Fruit fly (Drosophila melanogaster) whole organism, embryonic: ENCODE measurements around the gene Prim2.
A peak's percentile ranks its signal among the peaks of the same experiment; 100 is the strongest.

ENCODE experiments used
- ATbp ChIP-seq: fragments of 200-800 bp; sonication (Bioruptor generic); optimal IDR thresholded peaks from 2 replicates; lab custom pipeline; 2017; ENCODE audit warnings: missing biosample characterization, mild to moderate bottlenecking, missing genetic modification characterization, missing genetic modification reagents
- B-H1 ChIP-seq: fragments of 200-800 bp; sonication (Bioruptor generic); IDR thresholded peaks from 3 replicates; pipeline ENCODE4 v1.3.6; 2022; ENCODE audit warnings: missing biosample characterization, missing genetic modification characterization
- BtbVII ChIP-seq: fragments of 200-800 bp; sonication (Bioruptor generic); optimal IDR thresholded peaks from 3 replicates; lab custom pipeline; 2017; ENCODE audit warnings: missing biosample characterization, mild to moderate bottlenecking, missing genetic modification characterization
- CG10274 ChIP-seq: fragments of 200-800 bp; sonication (Bioruptor generic); optimal IDR thresholded peaks from 3 replicates; lab custom pipeline; 2017; ENCODE audit warnings: missing biosample characterization, mild to moderate bottlenecking, missing genetic modification characterization
- CG10462 ChIP-seq: fragments of 200-800 bp; sonication (Bioruptor generic); optimal IDR thresholded peaks from 2 replicates; lab custom pipeline; 2016; ENCODE audit warnings: missing biosample characterization, missing genetic modification characterization
- CG12071 ChIP-seq: fragments of 200-800 bp; sonication (Bioruptor generic); optimal IDR thresholded peaks from 3 replicates; lab custom pipeline; 2018; ENCODE audit warnings: missing biosample characterization, mild to moderate bottlenecking, missing genetic modification characterization
- CG12155 ChIP-seq: fragments of 200-800 bp; sonication (Bioruptor generic); optimal IDR thresholded peaks from 3 replicates; lab custom pipeline; 2016; ENCODE audit warnings: missing biosample characterization, missing genetic modification characterization
- CG15073 ChIP-seq: fragments of 200-800 bp; sonication (Bioruptor generic); optimal IDR thresholded peaks from 2 replicates; lab custom pipeline; 2016; ENCODE audit warnings: missing biosample characterization, missing genetic modification characterization
- CG15601 ChIP-seq: fragments of 200-800 bp; sonication (Bioruptor generic); optimal IDR thresholded peaks from 3 replicates; lab custom pipeline; 2019; ENCODE audit warnings: missing biosample characterization, mild to moderate bottlenecking, missing genetic modification characterization, moderate library complexity
- CG34422 ChIP-seq: fragments of 200-800 bp; sonication (Bioruptor generic); IDR thresholded peaks from 3 replicates; pipeline ENCODE4 v1.3.6; 2022; ENCODE audit warnings: missing biosample characterization, missing genetic modification characterization
- CG4282 ChIP-seq: fragments of 200-800 bp; sonication (Bioruptor generic); optimal IDR thresholded peaks from 2 replicates; lab custom pipeline; 2016; ENCODE audit warnings: missing biosample characterization, missing genetic modification characterization
- CG5180 ChIP-seq: fragments of 200-800 bp; sonication (Bioruptor generic); optimal IDR thresholded peaks from 3 replicates; lab custom pipeline; 2017; ENCODE audit warnings: missing biosample characterization, missing genetic modification characterization, mild to moderate bottlenecking, moderate library complexity, missing genetic modification reagents
- CG6175 ChIP-seq: fragments of 200-800 bp; sonication (Bioruptor generic); IDR thresholded peaks from 3 replicates; pipeline ENCODE4 v1.3.6; 2022; ENCODE audit warnings: missing biosample characterization, missing genetic modification characterization
- CG7271 ChIP-seq: fragments of 200-800 bp; sonication (Bioruptor generic); optimal IDR thresholded peaks from 2 replicates; lab custom pipeline; 2018; ENCODE audit warnings: missing biosample characterization, mild to moderate bottlenecking, missing genetic modification characterization, moderate library complexity
- CG7372 ChIP-seq: fragments of 200-800 bp; sonication (Bioruptor generic); IDR thresholded peaks from 2 replicates; pipeline ENCODE4 v1.3.6; 2022; ENCODE audit warnings: missing biosample characterization, missing genetic modification characterization
- CG8290 ChIP-seq, 3 experiments: fragments of 200-800 bp; sonication (Bioruptor generic); optimal IDR thresholded peaks; 2 replicates each; lab custom pipeline; 2016 to 2019; ENCODE audit warnings: missing biosample characterization in 3 of 3, missing genetic modification characterization in 3 of 3, mild to moderate bottlenecking in 2 of 3, moderate library complexity in 1 of 3
- CG8924 ChIP-seq: fragments of 200-800 bp; optimal IDR thresholded peaks from 3 replicates; lab custom pipeline; 2019; ENCODE audit warnings: missing biosample characterization, mild to moderate bottlenecking, missing genetic modification characterization, moderate library complexity
- D19B ChIP-seq: fragments of 200-800 bp; sonication (Bioruptor generic); optimal IDR thresholded peaks from 2 replicates; lab custom pipeline; 2017; ENCODE audit warnings: missing biosample characterization, mild to moderate bottlenecking, missing genetic modification characterization
- Dfd ChIP-seq, 2 experiments: fragments of >200 bp; optimal IDR thresholded peaks; 2 replicates each; lab custom pipeline; 2017; ENCODE audit warnings: missing biosample characterization in 2 of 2, missing genetic modification characterization in 2 of 2
- Dp ChIP-seq: fragments of 200-800 bp; sonication (Bioruptor generic); optimal IDR thresholded peaks from 2 replicates; lab custom pipeline; 2018; ENCODE audit warnings: missing biosample characterization, mild to moderate bottlenecking, missing genetic modification characterization, moderate library complexity
- Hmr ChIP-seq: fragments of 200-800 bp; sonication (Bioruptor generic); optimal IDR thresholded peaks from 3 replicates; lab custom pipeline; 2017; ENCODE audit warnings: mild to moderate bottlenecking, missing biosample characterization, missing genetic modification reagents, missing genetic modification characterization
- Hmx ChIP-seq: fragments of 200-800 bp; sonication (Bioruptor generic); optimal IDR thresholded peaks from 2 replicates; lab custom pipeline; 2016; ENCODE audit warnings: missing biosample characterization, missing genetic modification characterization
- Med ChIP-seq: fragments of 200-800 bp; sonication (Bioruptor generic); peaks from one replicate; lab custom pipeline; 2016; ENCODE audit warnings: missing biosample characterization, missing genetic modification characterization, mild to moderate bottlenecking, inconsistent platforms, moderate library complexity
- Meics ChIP-seq: fragments of 200-800 bp; sonication (Bioruptor generic); optimal IDR thresholded peaks from 2 replicates; lab custom pipeline; 2017; ENCODE audit warnings: missing biosample characterization, mild to moderate bottlenecking, missing genetic modification characterization
- NK7.1 ChIP-seq: fragments of 200-800 bp; sonication (Bioruptor generic); optimal IDR thresholded peaks from 3 replicates; lab custom pipeline; 2016; ENCODE audit warnings: missing biosample characterization, missing genetic modification characterization
- Nf-YA ChIP-seq: fragments of 200-800 bp; sonication (Bioruptor generic); IDR thresholded peaks from 2 replicates; pipeline ENCODE4 v1.3.6; 2022; ENCODE audit warnings: missing biosample characterization, missing genetic modification characterization
- Opbp ChIP-seq: fragments of 200-800 bp; sonication (Bioruptor generic); IDR thresholded peaks from 3 replicates; pipeline ENCODE4 v1.3.6; 2022; ENCODE audit warnings: missing biosample characterization, missing genetic modification characterization; ENCODE audit not compliant: partially characterized antibody
- cad ChIP-seq: fragments of >200 bp; optimal IDR thresholded peaks from 2 replicates; lab custom pipeline; 2017; ENCODE audit warnings: missing biosample characterization, missing genetic modification characterization
- cg ChIP-seq: fragments of 200-800 bp; sonication (Bioruptor generic); optimal IDR thresholded peaks from 3 replicates; lab custom pipeline; 2019; ENCODE audit warnings: missing biosample characterization, mild to moderate bottlenecking, missing genetic modification characterization, moderate library complexity
- chn ChIP-seq: fragments of 200-800 bp; sonication (Bioruptor generic); optimal IDR thresholded peaks from 2 replicates; lab custom pipeline; 2016; ENCODE audit warnings: missing biosample characterization, missing genetic modification characterization
- crol ChIP-seq: fragments of 200-800 bp; sonication (Bioruptor generic); IDR thresholded peaks from 2 replicates; pipeline ENCODE4 v1.3.6; 2022; ENCODE audit warnings: missing biosample characterization, missing genetic modification characterization
- crp ChIP-seq, 2 experiments: fragments of 200-800 bp; sonication (Bioruptor generic); optimal IDR thresholded peaks; 2 replicates in 1 of 2; 3 replicates in 1 of 2; lab custom pipeline; 2017; ENCODE audit warnings: missing biosample characterization in 2 of 2, missing genetic modification characterization in 2 of 2, mild to moderate bottlenecking in 1 of 2, moderate library complexity in 1 of 2
- cwo ChIP-seq: fragments of 200-800 bp; sonication (Bioruptor generic); optimal IDR thresholded peaks from 3 replicates; lab custom pipeline; 2017; ENCODE audit warnings: missing biosample characterization, missing genetic modification characterization, mild to moderate bottlenecking, moderate library complexity, missing genetic modification reagents
- dmrt99B ChIP-seq: fragments of 200-800 bp; sonication (Bioruptor generic); optimal IDR thresholded peaks from 2 replicates; lab custom pipeline; 2018; ENCODE audit warnings: missing biosample characterization, mild to moderate bottlenecking, missing genetic modification characterization, moderate library complexity
- grn ChIP-seq: fragments of 200-800 bp; sonication (Bioruptor generic); optimal IDR thresholded peaks from 3 replicates; lab custom pipeline; 2017; ENCODE audit warnings: missing biosample characterization, missing genetic modification characterization
- ham ChIP-seq: fragments of 200-800 bp; sonication (Bioruptor generic); IDR thresholded peaks from 2 replicates; pipeline ENCODE4 v1.3.6; 2022; ENCODE audit warnings: missing biosample characterization, missing genetic modification characterization
- hb ChIP-seq: fragments of 200-800 bp; sonication (Bioruptor generic); IDR thresholded peaks from 3 replicates; pipeline ENCODE4 v1.3.6; 2022; ENCODE audit warnings: missing biosample characterization, missing genetic modification characterization; ENCODE audit not compliant: partially characterized antibody
- hbn ChIP-seq: fragments of 200-800 bp; sonication (Bioruptor generic); IDR thresholded peaks from 2 replicates; pipeline ENCODE4 v1.3.6; 2022; ENCODE audit warnings: missing biosample characterization, missing genetic modification characterization; ENCODE audit not compliant: partially characterized antibody
- kni ChIP-seq: fragments of 200-800 bp; sonication (Bioruptor generic); optimal IDR thresholded peaks from 3 replicates; lab custom pipeline; 2017; ENCODE audit warnings: mild to moderate bottlenecking, missing biosample characterization, missing genetic modification reagents, missing genetic modification characterization
- otp ChIP-seq: fragments of 200-800 bp; sonication (Bioruptor generic); IDR thresholded peaks from 3 replicates; pipeline ENCODE4, ENCODE4 v1.3.6; 2022; ENCODE audit warnings: missing biosample characterization, missing genetic modification characterization
- pb ChIP-seq: fragments of 200-800 bp; sonication (Bioruptor generic); optimal IDR thresholded peaks from 3 replicates; lab custom pipeline; 2016; ENCODE audit warnings: missing biosample characterization, missing genetic modification characterization
- run ChIP-seq: fragments of 200-800 bp; sonication (Bioruptor generic); optimal IDR thresholded peaks from 3 replicates; lab custom pipeline; 2018; ENCODE audit warnings: missing biosample characterization, mild to moderate bottlenecking, missing genetic modification characterization
- sens ChIP-seq: fragments of 200-800 bp; sonication (Bioruptor generic); peaks from one replicate; lab custom pipeline; 2016; ENCODE audit warnings: missing biosample characterization, missing genetic modification characterization
- sim ChIP-seq: fragments of 200-800 bp; sonication (Bioruptor generic); IDR thresholded peaks from 2 replicates; pipeline ENCODE4 v1.3.6; 2022; ENCODE audit warnings: missing biosample characterization, missing genetic modification characterization
- sna ChIP-seq: fragments of 200-800 bp; sonication (Bioruptor generic); IDR thresholded peaks from 2 replicates; pipeline ENCODE4 v1.3.6; 2022; ENCODE audit warnings: missing biosample characterization, missing genetic modification characterization; ENCODE audit not compliant: partially characterized antibody
- so ChIP-seq: fragments of 200-800 bp; sonication (Bioruptor generic); IDR thresholded peaks from 3 replicates; pipeline ENCODE4 v1.3.6; 2022; ENCODE audit warnings: missing biosample characterization, missing genetic modification characterization
- sr ChIP-seq: fragments of 200-800 bp; sonication (Bioruptor generic); IDR thresholded peaks from 3 replicates; pipeline ENCODE4 v1.3.6; 2022; ENCODE audit warnings: missing biosample characterization, missing genetic modification characterization
- tna ChIP-seq: fragments of 200-800 bp; sonication (Bioruptor generic); IDR thresholded peaks from 2 replicates; pipeline ENCODE4 v1.3.6; 2022; ENCODE audit warnings: missing biosample characterization, missing genetic modification characterization; ENCODE audit not compliant: partially characterized antibody
- unc-4 ChIP-seq: fragments of 200-800 bp; sonication (Bioruptor generic); IDR thresholded peaks from 2 replicates; pipeline ENCODE4 v1.3.6; 2022; ENCODE audit warnings: missing biosample characterization, missing genetic modification characterization; ENCODE audit not compliant: partially characterized antibody
- zen2 ChIP-seq: fragments of 200-800 bp; sonication (Bioruptor generic); IDR thresholded peaks from 3 replicates; pipeline ENCODE4 v1.3.6; 2022; ENCODE audit warnings: missing biosample characterization, missing genetic modification characterization; ENCODE audit not compliant: partially characterized antibody

The Prim2 gene

dm6 chr3L:20397770-20398169 is 36.4 kb upstream of the Prim2 start:
- TF ChIP-seq CG7271 (tag; lab: Kevin White, UChicago): no peak
- TF ChIP-seq crp (GFP tag; optimal IDR thresholded peaks at IDR 0.05; lab: Kevin White, UChicago): no peak
- TF ChIP-seq run (tag; lab: Kevin White, UChicago): no peak
- no peak for TF ChIP-seq hb (GFP tag; lab: Robert Waterston, UW)
- TF ChIP-seq sens: no peak
- no peak for TF ChIP-seq B-H1 (GFP tag; lab: Robert Waterston, UW)
- peak; percentile 54 for TF ChIP-seq Meics (GFP tag; lab: Kevin White, UChicago)
- no peak for TF ChIP-seq CG4282 (GFP tag; lab: Kevin White, UChicago)
- no peak for TF ChIP-seq cad (GFP tag; lab: Kevin White, UChicago)
- 0 out of 2 replicates have a peak, but pooled peaks have one; percentile 37 for TF ChIP-seq sna
- TF ChIP-seq CG8290 (GFP tag; optimal IDR thresholded peaks at IDR 0.05; lab: Kevin White, UChicago): no peak
- no peak for TF ChIP-seq CG8290 (tag; optimal IDR thresholded peaks at IDR 0.05; lab: Kevin White, UChicago)
- no peak for TF ChIP-seq grn (GFP tag; lab: Kevin White, UChicago)
- TF ChIP-seq CG12155 (GFP tag; lab: Kevin White, UChicago): no peak
- no peak for TF ChIP-seq CG10274
- TF ChIP-seq Opbp (GFP tag; lab: Robert Waterston, UW): 0 out of 3 replicates have a peak, but pooled peaks have one; percentile 22
- no peak for TF ChIP-seq ATbp
- no peak for TF ChIP-seq dmrt99B (tag; lab: Kevin White, UChicago)
- no peak for TF ChIP-seq Hmr (GFP tag; lab: Kevin White, UChicago)
- TF ChIP-seq CG15073 (GFP tag; lab: Kevin White, UChicago): no peak
- no peak for TF ChIP-seq CG15601 (tag; lab: Kevin White, UChicago)
- TF ChIP-seq CG34422 (GFP tag; lab: Robert Waterston, UW): 0 out of 3 replicates have a peak, but pooled peaks have one; percentile 26
- TF ChIP-seq sim (GFP tag; lab: Robert Waterston, UW): no peak
- TF ChIP-seq unc-4 (GFP tag; lab: Robert Waterston, UW): peak; percentile 35; the same call in 1 of the 2 replicates
- TF ChIP-seq zen2 (GFP tag; lab: Robert Waterston, UW): peak; percentile 50; the same call in 1 of the 3 replicates
- peak; percentile 90 for TF ChIP-seq crol (GFP tag; lab: Robert Waterston, UW)
- TF ChIP-seq sr (GFP tag; lab: Robert Waterston, UW): peak; percentile 80
- peak; percentile 2 for TF ChIP-seq cg (GFP tag; lab: Kevin White, UChicago)
- TF ChIP-seq chn (GFP tag; lab: Kevin White, UChicago): no peak
- TF ChIP-seq BtbVII (GFP tag; lab: Kevin White, UChicago): no peak
- TF ChIP-seq D19B (GFP tag; lab: Kevin White, UChicago): no peak
- peak; percentile 48 for TF ChIP-seq Med (GFP tag; lab: Kevin White, UChicago)
- no peak for TF ChIP-seq kni (GFP tag; lab: Kevin White, UChicago)
- no peak; the same call in 2 of the 3 replicates for TF ChIP-seq so
- TF ChIP-seq hbn (GFP tag; lab: Robert Waterston, UW): 0 out of 2 replicates have a peak, but pooled peaks have one; percentile 29
- no peak for TF ChIP-seq CG7372 (GFP tag; lab: Robert Waterston, UW)
- TF ChIP-seq CG10462 (GFP tag; lab: Kevin White, UChicago): no peak
- TF ChIP-seq tna: 0 out of 2 replicates have a peak, but pooled peaks have one; percentile 30
- TF ChIP-seq CG12071 (GFP tag; lab: Kevin White, UChicago): no peak
- no peak for TF ChIP-seq CG8924 (tag; lab: Kevin White, UChicago)
- TF ChIP-seq CG6175: peak; percentile 64; the same call in 1 of the 3 replicates
- TF ChIP-seq Hmx: no peak
- TF ChIP-seq cwo (GFP tag; lab: Kevin White, UChicago): no peak
- peak; percentile 21; the same call in 1 of the 2 replicates for TF ChIP-seq Nf-YA (GFP tag; lab: Robert Waterston, UW)
- no peak for TF ChIP-seq Dp (GFP tag; lab: Kevin White, UChicago)
- no peak for TF ChIP-seq ham (GFP tag; lab: Robert Waterston, UW)
- no peak for TF ChIP-seq NK7.1
- TF ChIP-seq Dfd (GFP tag; optimal IDR thresholded peaks at IDR 0.05; lab: Kevin White, UChicago): no peak
- TF ChIP-seq pb (GFP tag; lab: Kevin White, UChicago): no peak
- no peak for TF ChIP-seq CG5180 (GFP tag; lab: Kevin White, UChicago)
- no peak for TF ChIP-seq otp (GFP tag; lab: Robert Waterston, UW)
